Fruit fly (Drosophila melanogaster) Kc167 (cell line): Measurements from ENCODE around the gene Lcp65Ab1.

Experiments
- h ChIP-seq: fragments of >200 bp; optimal IDR thresholded peaks from 3 replicates; lab custom pipeline; 2018; ENCODE audit warnings: missing external identifiers
- insv ChIP-seq: fragments of >200 bp; optimal IDR thresholded peaks from 3 replicates; lab custom pipeline; 2018; ENCODE audit warnings: missing external identifiers
- psq ChIP-seq: fragments of >200 bp; optimal IDR thresholded peaks from 2 replicates; lab custom pipeline; 2017; ENCODE audit warnings: missing external identifiers

dm6 chr3L:6133546-6133945 lies 15.8 kb upstream of the Lcp65Ab1 start, which contains the start of gene Lcp65Ag2:
- TF ChIP-seq psq (lab: Kevin White, UChicago): no peak
- TF ChIP-seq h (lab: Kevin White, UChicago): no peak
- TF ChIP-seq insv (lab: Kevin White, UChicago): no peak
